Worm (Caenorhabditis elegans): ENCODE results near the gene C23H4.8.

C23H4.8 gene

ce11 chrX:12200577-12200976 lies 16.5 kb upstream of the C23H4.8 start:
- TF ChIP-seq madf-9 (GFP tag; conservative IDR thresholded peaks at IDR 0.05) (no peak), hlh-30 (tag; optimal IDR thresholded peaks at IDR 0.05; ENCODE audit: insufficient read depth) (peak; percentile 41), Y75B8A.6 (GFP tag; IDR thresholded peaks at IDR 0.05) (no peak), nhr-48 (tag; optimal IDR thresholded peaks at IDR 0.05) (peak; percentile 20), lir-3 (tag; optimal IDR thresholded peaks at IDR 0.05) (no peak), T20F7.1 (GFP tag; optimal IDR thresholded peaks at IDR 0.05) (no peak), T26A8.4 (GFP tag; IDR thresholded peaks at IDR 0.05) (0 out of 2 replicates have a peak, but pooled peaks have one; percentile 27), F10B5.3 (tag; optimal IDR thresholded peaks at IDR 0.05) (no peak), nhr-102 (tag; optimal IDR thresholded peaks at IDR 0.05) (no peak), aha-1 (tag) (peak; percentile 90), rbr-2 (tag; optimal IDR thresholded peaks at IDR 0.05) (peak; percentile 22), jun-1 (tag; optimal IDR thresholded peaks at IDR 0.05) (no peak), lsy-2 (tag; optimal IDR thresholded peaks at IDR 0.05) (peak in 1 of 2 experiments; percentile 50), madf-5 (GFP tag; IDR thresholded peaks at IDR 0.05) (no peak), mep-1 (tag; optimal IDR thresholded peaks at IDR 0.05) (peak; percentile 31), nhr-10 (tag; optimal IDR thresholded peaks at IDR 0.05) (no peak), lin-39 (tag; optimal IDR thresholded peaks at IDR 0.05) (no peak), tag-97 (GFP tag; IDR thresholded peaks at IDR 0.05) (no peak), nhr-11 (tag; optimal IDR thresholded peaks at IDR 0.05) (peak; percentile 81), nhr-25 (tag; optimal IDR thresholded peaks at IDR 0.05; ENCODE audit: borderline replicate concordance, insufficient read depth) (no peak), daf-19 (GFP tag; conservative IDR thresholded peaks at IDR 0.05) (no peak), dmd-6 (GFP tag; IDR thresholded peaks at IDR 0.05) (peak; percentile 15; the same call in 1 of the 2 replicates), spr-3 (GFP tag; optimal IDR thresholded peaks at IDR 0.05) (no peak), F44E2.7 (GFP tag; IDR thresholded peaks at IDR 0.05) (no peak), lim-7 (GFP tag; IDR thresholded peaks at IDR 0.05) (no peak)

- TF ChIP-seq dmd-6 (GFP tag; IDR thresholded peaks at IDR 0.05) (0 out of 2 replicates have a peak, but pooled peaks have one; percentile 9), set-16 (GFP tag; IDR thresholded peaks at IDR 0.05) (peak; percentile 57; the same call in 1 of the 2 replicates), php-3 (GFP tag; IDR thresholded peaks at IDR 0.05) (no peak), unc-62 (GFP tag; optimal IDR thresholded peaks at IDR 0.05 in 1 of 2) (peak in 1 of 2 experiments; percentile 86), unc-62 (tag; optimal IDR thresholded peaks at IDR 0.05) (no peak), lir-3 (tag; optimal IDR thresholded peaks at IDR 0.05) (no peak)
These were observed 15.6 kb upstream of the C23H4.8 start for ce11 chrX:12201435-12201834.

DNA sequence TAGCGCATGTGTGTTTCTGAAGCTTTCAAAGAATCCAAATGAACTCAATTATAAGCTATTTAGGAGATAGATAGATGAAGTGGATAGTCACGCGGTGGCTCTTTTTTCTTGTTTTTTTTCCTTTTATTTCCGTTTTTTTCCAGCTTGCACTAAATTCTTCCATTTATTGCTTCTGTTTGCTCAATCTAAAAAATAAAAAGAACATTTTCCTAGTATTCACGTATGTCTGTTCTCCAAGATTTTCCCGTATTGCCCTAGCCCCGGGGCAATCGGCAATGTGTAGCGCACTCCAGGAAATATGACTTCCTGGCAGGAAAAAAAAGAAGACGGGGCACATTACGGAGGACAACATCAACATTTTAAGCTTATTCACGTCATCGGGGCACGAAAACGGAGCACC lies 15.2 kb upstream of the C23H4.8 start:
- TF ChIP-seq unc-62 (GFP tag; optimal IDR thresholded peaks at IDR 0.05 in 1 of 2), result peak in 1 of 2 experiments; percentile 47
- no peak for TF ChIP-seq unc-62 (tag; optimal IDR thresholded peaks at IDR 0.05)
- TF ChIP-seq set-16 (GFP tag; IDR thresholded peaks at IDR 0.05), result 0 out of 2 replicates have a peak, but pooled peaks have one; percentile 0
- TF ChIP-seq nhr-41 (GFP tag; IDR thresholded peaks at IDR 0.05), result no peak

- TF ChIP-seq mep-1 (tag; optimal IDR thresholded peaks at IDR 0.05) (peak; percentile 9), nhr-48 (tag; optimal IDR thresholded peaks at IDR 0.05) (no peak), dve-1 (tag; optimal IDR thresholded peaks at IDR 0.05; ENCODE audit: insufficient read depth) (no peak), hif-1 (tag; optimal IDR thresholded peaks at IDR 0.05) (no peak), ZK337.2 (GFP tag; IDR thresholded peaks at IDR 0.05) (no peak), lsy-2 (tag; optimal IDR thresholded peaks at IDR 0.05) (peak in 1 of 2 experiments; percentile 37), dmd-6 (GFP tag; IDR thresholded peaks at IDR 0.05) (no peak), hlh-30 (tag; optimal IDR thresholded peaks at IDR 0.05; ENCODE audit: insufficient read depth) (peak; percentile 60), ceh-44 (GFP tag; IDR thresholded peaks at IDR 0.05) (no peak), mxl-2 (GFP tag; conservative IDR thresholded peaks at IDR 0.05) (no peak), jun-1 (tag; optimal IDR thresholded peaks at IDR 0.05) (no peak), mdl-1 (tag; optimal IDR thresholded peaks at IDR 0.05) (peak in 1 of 2 experiments; percentile 23), saeg-2 (GFP tag; IDR thresholded peaks at IDR 0.05) (no peak), R02D3.7 (tag; optimal IDR thresholded peaks at IDR 0.05) (no peak), ctbp-1 (GFP tag; IDR thresholded peaks at IDR 0.05) (peak; percentile 60), daf-12 (tag; optimal IDR thresholded peaks at IDR 0.05) (no peak), F44E2.7 (GFP tag; IDR thresholded peaks at IDR 0.05) (no peak), egl-43 (GFP tag; IDR thresholded peaks at IDR 0.05) (0 out of 2 replicates have a peak, but pooled peaks have one; percentile 41), rbr-2 (tag; optimal IDR thresholded peaks at IDR 0.05) (no peak), arid-1 (GFP tag; conservative IDR thresholded peaks at IDR 0.05) (no peak), T20F7.1 (GFP tag; optimal IDR thresholded peaks at IDR 0.05) (no peak), aha-1 (tag) (no peak), hmg-1.1 (GFP tag; IDR thresholded peaks at IDR 0.05) (0 out of 2 replicates have a peak, but pooled peaks have one; percentile 13), nhr-111 (GFP tag; optimal IDR thresholded peaks at IDR 0.05) (no peak)
These were observed 12.7 kb upstream of the C23H4.8 start for ce11 chrX:12204334-12204733.
